Worm (Caenorhabditis elegans) whole organism, L4 larva: ENCODE results near the gene cutl-19.

Experiments used
- F37D6.2 ChIP-seq: sonication (generic microtip); optimal IDR thresholded peaks from 2 replicates; lab custom pipeline; 2016; ENCODE audit warnings: mild to moderate bottlenecking, missing genetic modification characterization, missing compliant biosample characterization
- F44E2.7 ChIP-seq: fragments of 200-800 bp; sonication (Bioruptor generic); IDR thresholded peaks from 2 replicates; pipeline ENCODE4 v2.1.2; 2022; ENCODE audit warnings: missing genetic modification characterization, missing compliant biosample characterization
- R02D3.7 ChIP-seq: fragments of 150-350 bp; sonication (generic microtip); optimal IDR thresholded peaks from 3 replicates; lab custom pipeline; 2014; ENCODE audit warnings: missing biosample characterization, missing genetic modification characterization
- Y48G9A.11 ChIP-seq: fragments of 200-800 bp; sonication (Bioruptor generic); IDR thresholded peaks from 2 replicates; pipeline ENCODE4 v1.3.6; 2022; ENCODE audit warnings: missing genetic modification reagents, missing genetic modification characterization, missing compliant biosample characterization
- aha-1 ChIP-seq: fragments of 150-350 bp; peaks from one replicate; lab custom pipeline; 2014; ENCODE audit warnings: missing biosample characterization, missing genetic modification characterization
- daf-12 ChIP-seq: fragments of 150-350 bp; optimal IDR thresholded peaks from 2 replicates; lab custom pipeline; 2014; ENCODE audit warnings: missing biosample characterization, missing genetic modification reagents, missing genetic modification characterization
- daf-16 ChIP-seq, 3 experiments: sonication (generic microtip); optimal IDR thresholded peaks; 2 replicates each; lab custom pipeline; 2016 to 2017; ENCODE audit warnings: missing genetic modification characterization in 3 of 3, missing genetic modification reagents in 3 of 3, mild to moderate bottlenecking in 2 of 3, missing compliant biosample characterization in 2 of 3, missing biosample characterization in 1 of 3, moderate library complexity in 1 of 3
- daf-8 ChIP-seq: fragments of 200-800 bp; sonication (Bioruptor generic); IDR thresholded peaks from 2 replicates; pipeline ENCODE4 v1.3.6; 2022; ENCODE audit warnings: missing genetic modification characterization, missing compliant biosample characterization
- dmd-6 ChIP-seq: fragments of 200-800 bp; sonication (Bioruptor generic); IDR thresholded peaks from 2 replicates; pipeline ENCODE4 v1.3.6; 2022; ENCODE audit warnings: missing genetic modification reagents, missing genetic modification characterization, missing compliant biosample characterization
- dmd-8 ChIP-seq: fragments of 200-800 bp; sonication (Bioruptor generic); IDR thresholded peaks from 2 replicates; pipeline ENCODE4 v1.3.6; 2022; ENCODE audit warnings: missing genetic modification characterization, missing compliant biosample characterization
- dmd-9 ChIP-seq: fragments of 200-800 bp; sonication (Bioruptor generic); IDR thresholded peaks from 2 replicates; pipeline ENCODE4 v1.3.6; 2022; ENCODE audit warnings: missing genetic modification reagents, missing genetic modification characterization, missing compliant biosample characterization
- dve-1 ChIP-seq: sonication (generic microtip); optimal IDR thresholded peaks from 2 replicates; lab custom pipeline; 2017; ENCODE audit warnings: antibody characterized with exemption, mild to moderate bottlenecking, missing genetic modification characterization, missing compliant biosample characterization; ENCODE audit not compliant: insufficient read depth
- fkh-10 ChIP-seq: fragments of 150-350 bp; optimal IDR thresholded peaks from 2 replicates; lab custom pipeline; 2014; ENCODE audit warnings: missing biosample characterization, missing genetic modification reagents, missing genetic modification characterization
- hlh-11 ChIP-seq: fragments of 200-800 bp; sonication (Bioruptor generic); optimal IDR thresholded peaks from 2 replicates; lab custom pipeline; 2018; ENCODE audit warnings: mild to moderate bottlenecking, missing genetic modification characterization, missing compliant biosample characterization
- hlh-30 ChIP-seq: sonication (generic microtip); optimal IDR thresholded peaks from 2 replicates; lab custom pipeline; 2017; ENCODE audit warnings: antibody characterized with exemption, mild to moderate bottlenecking, missing genetic modification characterization, missing compliant biosample characterization; ENCODE audit not compliant: insufficient read depth
- jun-1 ChIP-seq: fragments of 150-350 bp; optimal IDR thresholded peaks from 2 replicates; lab custom pipeline; 2014; ENCODE audit warnings: missing biosample characterization, missing genetic modification reagents, missing genetic modification characterization
- lin-39 ChIP-seq: fragments of 150-350 bp; optimal IDR thresholded peaks from 2 replicates; lab custom pipeline; 2014; ENCODE audit warnings: missing biosample characterization, missing genetic modification reagents, missing genetic modification characterization
- madf-5 ChIP-seq, 2 experiments: fragments of 200-800 bp; sonication (Bioruptor generic); IDR thresholded peaks; 2 replicates each; pipeline ENCODE4 v1.3.6; 2022; ENCODE audit warnings: missing compliant biosample characterization in 2 of 2, missing genetic modification characterization in 2 of 2
- madf-9 ChIP-seq: fragments of 200-800 bp; sonication (Bioruptor generic); conservative IDR thresholded peaks from 2 replicates; pipeline ENCODE4 v1.3.6; 2022; ENCODE audit warnings: missing genetic modification reagents, missing genetic modification characterization, missing compliant biosample characterization
- mdl-1 ChIP-seq, 2 experiments: fragments of 150-350 bp in 1 of 2; sonication (generic microtip) in 1 of 2; optimal IDR thresholded peaks; 2 replicates each; lab custom pipeline; 2014 to 2017; ENCODE audit warnings: missing biosample characterization in 2 of 2, missing genetic modification characterization in 2 of 2
- mxl-3 ChIP-seq: fragments of 200-800 bp; sonication (Bioruptor generic); optimal IDR thresholded peaks from 2 replicates; lab custom pipeline; 2018; ENCODE audit warnings: mild to moderate bottlenecking, missing genetic modification characterization, missing compliant biosample characterization
- nhr-25 ChIP-seq: sonication (generic microtip); optimal IDR thresholded peaks from 2 replicates; lab custom pipeline; 2017; ENCODE audit warnings: missing genetic modification characterization, mild to moderate bottlenecking, missing compliant biosample characterization, antibody characterized with exemption, moderate library complexity, borderline replicate concordance; ENCODE audit not compliant: insufficient read depth
- nhr-28 ChIP-seq: fragments of 150-350 bp; optimal IDR thresholded peaks from 2 replicates; lab custom pipeline; 2014; ENCODE audit warnings: missing biosample characterization, missing genetic modification characterization
- nhr-41 ChIP-seq: fragments of 200-800 bp; sonication (Bioruptor generic); IDR thresholded peaks from 2 replicates; pipeline ENCODE4 v1.3.6; 2022; ENCODE audit warnings: missing genetic modification reagents, missing genetic modification characterization, missing compliant biosample characterization
- pqm-1 ChIP-seq: sonication (generic microtip); optimal IDR thresholded peaks from 2 replicates; lab custom pipeline; 2017; ENCODE audit warnings: missing biosample characterization, missing genetic modification characterization
- sdz-12 ChIP-seq: fragments of 200-800 bp; sonication (Bioruptor generic); optimal IDR thresholded peaks from 2 replicates; lab custom pipeline; 2018; ENCODE audit warnings: mild to moderate bottlenecking, missing genetic modification characterization, missing compliant biosample characterization
- skn-1 ChIP-seq: fragments of 150-350 bp; optimal IDR thresholded peaks from 2 replicates; lab custom pipeline; 2014; ENCODE audit warnings: missing biosample characterization, missing genetic modification characterization
- unc-39 ChIP-seq: sonication (generic microtip); optimal IDR thresholded peaks from 2 replicates; lab custom pipeline; 2017; ENCODE audit warnings: missing biosample characterization, missing genetic modification characterization
- unc-62 ChIP-seq, 3 experiments: fragments of 150-350 bp in 1 of 3; sonication (generic microtip); optimal IDR thresholded peaks in 2 of 3; peaks in 1 of 3; 1 replicate in 1 of 3; 2 replicates in 2 of 3; lab custom pipeline; 2014 to 2017; ENCODE audit warnings: missing biosample characterization in 3 of 3, missing genetic modification characterization in 3 of 3, missing genetic modification reagents in 3 of 3, missing genotype in 1 of 3
- vab-7 ChIP-seq: fragments of 200-800 bp; sonication (Bioruptor generic); IDR thresholded peaks from 2 replicates; pipeline ENCODE4 v1.3.6; 2022; ENCODE audit warnings: missing genetic modification reagents, missing genetic modification characterization, missing compliant biosample characterization
- zfp-2 ChIP-seq: sonication (generic microtip); optimal IDR thresholded peaks from 2 replicates; lab custom pipeline; 2016; ENCODE audit warnings: mild to moderate bottlenecking, missing genetic modification characterization, missing compliant biosample characterization
- zip-11 ChIP-seq: fragments of 200-800 bp; sonication (Bioruptor generic); IDR thresholded peaks from 2 replicates; pipeline ENCODE4 v1.3.6; 2022; ENCODE audit warnings: missing genetic modification characterization, missing compliant biosample characterization

Gene cutl-19

DNA sequence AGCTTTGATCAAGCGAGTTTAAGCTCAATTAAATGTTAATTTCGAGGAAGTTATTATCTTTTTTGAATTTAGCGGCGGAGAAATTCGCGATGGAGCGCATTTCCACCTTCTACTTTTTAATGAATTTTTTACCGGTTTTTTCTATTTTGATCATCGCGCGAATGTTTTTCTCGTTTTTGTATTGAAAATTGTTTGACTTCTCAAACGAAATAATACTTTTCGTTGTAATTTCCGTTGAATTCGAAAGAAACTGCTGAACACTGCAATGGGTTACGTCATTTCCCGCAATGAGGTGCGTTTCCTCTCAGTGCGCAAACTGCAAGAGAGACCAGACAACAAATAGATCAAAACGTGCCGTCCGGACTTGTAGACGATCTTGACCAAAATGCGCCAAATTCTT lies 36.2 kb downstream of the cutl-19 start (continued):
- no peak for TF ChIP-seq sdz-12 (GFP tag; lab: Kevin White, UChicago)
- TF ChIP-seq unc-39: no peak
- TF ChIP-seq hlh-11 (tag; lab: Kevin White, UChicago): peak; percentile 19
- no peak for TF ChIP-seq daf-8 (GFP tag; lab: Robert Waterston, UW)
- TF ChIP-seq madf-5 (GFP tag; IDR thresholded peaks at IDR 0.05; lab: Robert Waterston, UW): no peak
- TF ChIP-seq F44E2.7 (GFP tag; lab: Robert Waterston, UW): no peak
- no peak for TF ChIP-seq skn-1 (tag; lab: Kevin White, UChicago)
- TF ChIP-seq F37D6.2 (tag; lab: Kevin White, UChicago): no peak

- TF ChIP-seq aha-1 (tag; lab: Kevin White, UChicago) (peak; percentile 22), pqm-1 (tag; lab: Kevin White, UChicago) (peak; percentile 9), dmd-6 (GFP tag; lab: Robert Waterston, UW) (peak; percentile 46), nhr-41 (GFP tag; lab: Robert Waterston, UW) (no peak), daf-16 (GFP tag; optimal IDR thresholded peaks at IDR 0.05; lab: Kevin White, UChicago) (no peak), daf-16 (tag; optimal IDR thresholded peaks at IDR 0.05; lab: Kevin White, UChicago) (peak; percentile 51), hlh-30 (tag; lab: Kevin White, UChicago) (no peak), hlh-11 (tag; lab: Kevin White, UChicago) (peak; percentile 34), fkh-10 (GFP tag; lab: Kevin White, UChicago) (no peak), R02D3.7 (no peak), nhr-28 (peak; percentile 31), zip-11 (no peak), mxl-3 (GFP tag; lab: Kevin White, UChicago) (no peak), unc-62 (GFP tag; optimal IDR thresholded peaks at IDR 0.05 in 1 of 2; lab: Kevin White, UChicago) (peak in 1 of 2 experiments; percentile 76), unc-62 (tag; optimal IDR thresholded peaks at IDR 0.05; lab: Kevin White, UChicago) (no peak), madf-9 (no peak), dve-1 (peak; percentile 20)
These were observed 36.8 kb downstream of the cutl-19 start for ce11 chrIII:5180588-5180987.

- TF ChIP-seq hlh-11 (tag; lab: Kevin White, UChicago): no peak
- peak in 1 of 2 experiments; percentile 73 for TF ChIP-seq unc-62 (GFP tag; optimal IDR thresholded peaks at IDR 0.05 in 1 of 2; lab: Kevin White, UChicago)
- TF ChIP-seq unc-62 (tag; optimal IDR thresholded peaks at IDR 0.05; lab: Kevin White, UChicago): no peak
These were observed 38.2 kb downstream of the cutl-19 start for ce11 chrIII:5179166-5179565.

ce11 chrIII:5173622-5174021 lies 43.8 kb downstream of the cutl-19 start, which contains the start of gene cid-1:
Gene cid-1 (plus strand): TSS chrIII:5173922.
- TF ChIP-seq aha-1 (tag; lab: Kevin White, UChicago) (peak; percentile 48), nhr-25 (tag; lab: Kevin White, UChicago) (no peak), vab-7 (GFP tag; lab: Robert Waterston, UW) (no peak), mdl-1 (tag; optimal IDR thresholded peaks at IDR 0.05; lab: Kevin White, UChicago) (no peak)

- no peak for TF ChIP-seq daf-12 (tag; lab: Kevin White, UChicago)
- no peak for TF ChIP-seq unc-62 (GFP tag; optimal IDR thresholded peaks at IDR 0.05 in 1 of 2; lab: Kevin White, UChicago)
- TF ChIP-seq unc-62 (tag; optimal IDR thresholded peaks at IDR 0.05; lab: Kevin White, UChicago): no peak
- TF ChIP-seq dmd-9 (GFP tag; lab: Robert Waterston, UW): no peak
- TF ChIP-seq lin-39 (tag; lab: Kevin White, UChicago): no peak
- TF ChIP-seq unc-39: no peak
- no peak for TF ChIP-seq jun-1 (tag; lab: Kevin White, UChicago)
- TF ChIP-seq dmd-8 (GFP tag; lab: Robert Waterston, UW): no peak
- TF ChIP-seq zfp-2: no peak
- no peak for TF ChIP-seq mxl-3 (GFP tag; lab: Kevin White, UChicago)
- no peak for TF ChIP-seq Y48G9A.11 (GFP tag; lab: Robert Waterston, UW)
These were observed 44.3 kb downstream of the cutl-19 start, which contains the start of gene emb-1 for ce11 chrIII:5173139-5173538. Gene emb-1 (plus strand): TSS chrIII:5173439.
